Worm (Caenorhabditis elegans): Measurements from ENCODE around the gene C49C3.11.
A peak's percentile ranks its signal among the peaks of the same experiment; 100 is the strongest.

The C49C3.11 gene

ce11 chrIV:17343482-17343881, at the start of gene C49C3.11:
C49C3.11 (plus strand) TSS chrIV:17343782.
- TF ChIP-seq lin-39 (tag; optimal IDR thresholded peaks at IDR 0.05) (no peak), D1046.2 (GFP tag; IDR thresholded peaks at IDR 0.05) (no peak), saeg-2 (GFP tag; IDR thresholded peaks at IDR 0.05) (no peak), daf-12 (tag; optimal IDR thresholded peaks at IDR 0.05) (no peak), ztf-7 (tag; optimal IDR thresholded peaks at IDR 0.05) (no peak), nhr-77 (tag; optimal IDR thresholded peaks at IDR 0.05) (no peak), nhr-41 (GFP tag; IDR thresholded peaks at IDR 0.05) (no peak), lin-13 (GFP tag; optimal IDR thresholded peaks at IDR 0.05) (no peak), dmd-8 (GFP tag; IDR thresholded peaks at IDR 0.05) (no peak), zfp-2 (tag; optimal IDR thresholded peaks at IDR 0.05) (no peak), gei-8 (GFP tag; optimal IDR thresholded peaks at IDR 0.05) (no peak), daf-16 (GFP tag; optimal IDR thresholded peaks at IDR 0.05) (no peak), daf-16 (tag; optimal IDR thresholded peaks at IDR 0.05) (no peak), snpc-1.2 (GFP tag; IDR thresholded peaks at IDR 0.05) (no peak), fos-1 (tag; optimal IDR thresholded peaks at IDR 0.05) (no peak), daf-19 (GFP tag; conservative IDR thresholded peaks at IDR 0.05) (no peak), cey-2 (tag; optimal IDR thresholded peaks at IDR 0.05; ENCODE audit: borderline replicate concordance, insufficient read depth) (no peak)

- TF ChIP-seq aha-1 (tag) = peak; percentile 1
- TF ChIP-seq zfp-3 (GFP tag; conservative IDR thresholded peaks at IDR 0.05) = no peak
- no peak for TF ChIP-seq snpc-4 (tag; optimal IDR thresholded peaks at IDR 0.05)
Measured at ce11 chrIV:17294489-17294888, 49.1 kb upstream of the C49C3.11 start, which contains the start of gene T28F3.5. T28F3.5 (plus strand) TSS chrIV:17294789.

- TF ChIP-seq daf-16 (GFP tag; optimal IDR thresholded peaks at IDR 0.05) (no peak), daf-16 (tag; optimal IDR thresholded peaks at IDR 0.05) (no peak), fos-1 (tag; optimal IDR thresholded peaks at IDR 0.05) (no peak), unc-62 (GFP tag; optimal IDR thresholded peaks at IDR 0.05 in 1 of 2) (peak in 1 of 2 experiments; percentile 72), unc-62 (tag; optimal IDR thresholded peaks at IDR 0.05) (no peak)
Measured at ce11 chrIV:17301933-17302332, 41.6 kb upstream of the C49C3.11 start, which contains the start of gene ifta-2. ifta-2 (minus strand) TSS chrIV:17302033.

ce11 chrIV:17307223-17307622, 36.4 kb upstream of the C49C3.11 start, which contains the start of gene T28F3.8:
T28F3.8 (minus strand) TSS chrIV:17307323.
- TF ChIP-seq php-3 (GFP tag; IDR thresholded peaks at IDR 0.05) = peak; percentile 82

DNA sequence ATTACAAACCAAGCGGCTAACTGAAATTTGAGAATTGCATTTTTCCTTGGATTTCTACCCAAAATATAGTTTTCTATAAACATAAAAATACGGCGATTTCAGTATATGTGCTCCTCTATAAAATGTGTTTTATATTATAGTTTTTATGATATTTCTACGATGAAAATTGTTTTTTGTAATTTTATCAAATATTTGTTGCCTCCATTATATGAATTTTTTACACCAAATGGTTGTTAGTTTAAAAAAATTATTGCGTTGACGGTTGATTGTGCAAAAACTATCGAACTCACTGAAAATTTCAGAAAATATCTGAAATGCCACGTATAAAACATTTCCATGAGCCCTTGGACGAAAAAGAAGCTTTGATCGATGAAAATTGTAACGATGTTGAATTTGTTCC, 35.4 kb upstream of the C49C3.11 start, which contains the start of gene T28F3.9:
T28F3.9 (plus strand) TSS at position 301 of the 400 bp plus-strand sequence.
- TF ChIP-seq set-16 (GFP tag; IDR thresholded peaks at IDR 0.05) (no peak), aly-2 (tag; optimal IDR thresholded peaks at IDR 0.05) (no peak), vab-7 (GFP tag; IDR thresholded peaks at IDR 0.05) (no peak), lim-7 (GFP tag; IDR thresholded peaks at IDR 0.05) (no peak), dmd-8 (GFP tag; IDR thresholded peaks at IDR 0.05) (no peak), mdt-29 (GFP tag; IDR thresholded peaks at IDR 0.05) (no peak)

DNA sequence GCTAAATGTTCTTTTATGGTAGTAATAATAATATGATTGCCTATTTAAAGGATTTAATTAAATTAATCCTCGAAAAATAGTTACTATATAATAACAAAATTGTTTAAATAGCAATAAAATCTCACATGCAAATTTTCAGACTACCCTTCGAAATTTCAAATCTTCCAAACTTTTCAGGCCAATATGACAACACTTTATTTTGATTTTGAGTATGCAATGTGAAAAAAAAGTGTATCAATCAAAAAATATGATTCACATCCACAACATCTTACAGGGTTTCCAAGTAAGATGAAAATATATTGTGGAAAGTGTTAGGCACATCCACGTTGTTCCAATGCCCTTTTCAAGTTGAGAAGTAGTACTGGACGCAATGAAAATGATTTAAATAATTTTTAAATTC, 31.7 kb upstream of the C49C3.11 start, which contains the start of gene snf-9:
snf-9 (plus strand) TSS at position 301 of the 400 bp plus-strand sequence.
- no peak for TF ChIP-seq mdl-1 (tag; optimal IDR thresholded peaks at IDR 0.05)
- TF ChIP-seq unc-62 (GFP tag; optimal IDR thresholded peaks at IDR 0.05 in 1 of 2) = peak in 1 of 2 experiments; percentile 15
- TF ChIP-seq unc-62 (tag; optimal IDR thresholded peaks at IDR 0.05) = no peak
- TF ChIP-seq lim-7 (GFP tag; IDR thresholded peaks at IDR 0.05) = no peak

DNA sequence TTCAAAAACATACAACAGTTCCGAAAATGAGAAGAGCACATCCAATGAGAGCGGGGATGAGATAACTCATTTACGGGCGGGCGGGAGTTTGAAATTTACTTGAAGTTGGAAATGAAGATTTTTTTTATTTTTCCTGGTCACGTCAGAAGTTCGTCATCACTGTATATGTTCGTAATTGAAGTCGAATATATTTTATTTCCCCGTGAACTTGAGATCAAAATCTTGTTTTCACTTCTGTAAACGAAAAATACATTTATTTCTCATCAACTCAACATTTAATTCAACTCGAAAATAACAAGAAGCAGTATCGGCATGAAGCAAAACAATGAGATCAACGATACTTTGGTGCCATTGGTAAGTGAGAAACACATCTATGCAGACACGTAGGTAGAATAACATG, 27.2 kb upstream of the C49C3.11 start, which contains the start of gene C49C3.20:
C49C3.20 (minus strand) TSS at position 101 of the 400 bp plus-strand sequence.
- peak; percentile 60 for TF ChIP-seq aha-1 (tag)
- TF ChIP-seq daf-8 (GFP tag; IDR thresholded peaks at IDR 0.05) = no peak
- TF ChIP-seq madf-9 (GFP tag; conservative IDR thresholded peaks at IDR 0.05) = no peak
